Fruit fly (Drosophila melanogaster): ENCODE results near the gene Hsc70-4.

The Hsc70-4 gene

DNA sequence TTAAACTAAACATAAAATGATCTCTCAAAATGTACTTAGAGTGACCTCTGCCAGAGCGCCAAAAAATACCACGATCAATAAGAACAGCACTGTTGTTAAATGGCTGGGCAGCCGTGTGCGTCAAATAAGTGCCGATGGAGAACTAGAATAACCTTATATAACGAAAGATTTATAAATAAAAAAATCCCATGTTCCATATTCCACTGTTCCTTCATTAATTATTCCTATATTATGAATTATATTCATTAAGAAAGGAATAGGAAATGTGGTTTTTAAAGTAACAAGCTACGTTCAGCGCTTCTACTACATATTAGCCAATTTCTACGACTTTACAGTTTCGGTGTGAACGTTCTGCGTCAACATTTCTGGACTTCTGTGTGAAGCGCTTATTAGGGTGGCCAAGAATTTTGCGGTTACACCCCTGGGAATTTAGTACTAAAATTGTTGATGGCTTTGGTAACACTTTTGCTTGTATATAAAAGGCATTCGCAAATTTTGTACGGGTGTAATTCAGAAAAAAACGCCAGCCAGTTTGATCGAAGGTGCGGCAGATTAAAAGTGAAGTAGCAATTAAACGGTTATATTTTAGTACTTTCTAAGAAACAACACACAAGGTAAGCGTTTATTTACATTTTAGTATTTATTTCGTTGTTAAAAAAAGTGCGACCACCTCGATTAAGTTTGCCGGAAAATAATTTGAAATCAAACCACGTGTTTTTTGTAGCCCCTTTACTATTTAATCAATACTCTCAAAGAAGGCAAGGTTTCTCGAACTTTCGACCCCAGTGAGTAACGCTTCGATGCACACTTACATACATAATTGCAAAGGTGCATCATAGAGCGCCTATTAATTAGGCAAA, at the start of gene Hsc70-4, which contains the start of gene tefu:
Hsc70-4 (plus strand) TSS at position 502 of the 860 bp plus-strand sequence.
tefu (minus strand) TSS at position 51 of the 860 bp plus-strand sequence.
- TF ChIP-seq CrebA (GFP tag; optimal IDR thresholded peaks at IDR 0.05; ENCODE audit: borderline replicate concordance) (no peak), foxo (GFP tag; optimal IDR thresholded peaks at IDR 0.05) (peak in 1 of 2 experiments; percentile 9), tai (GFP tag; optimal IDR thresholded peaks at IDR 0.05) (no peak), Jra (GFP tag; optimal IDR thresholded peaks at IDR 0.05) (no peak), Hr83 (GFP tag; optimal IDR thresholded peaks at IDR 0.05; ENCODE audit: poor library complexity, severe bottlenecking) (peak; percentile 5), N (GFP tag; optimal IDR thresholded peaks at IDR 0.05) (peak; percentile 92), fru (GFP tag; optimal IDR thresholded peaks at IDR 0.05) (no peak), dmrt93B (GFP tag; optimal IDR thresholded peaks at IDR 0.05) (peak; percentile 68), jim (GFP tag; optimal IDR thresholded peaks at IDR 0.05) (peak; percentile 24), h (GFP tag; optimal IDR thresholded peaks at IDR 0.05) (peak; percentile 54), HLH106 (tag; optimal IDR thresholded peaks at IDR 0.05) (peak; percentile 79), psq (GFP tag; optimal IDR thresholded peaks at IDR 0.05) (no peak), Hr78 (GFP tag; optimal IDR thresholded peaks at IDR 0.05) (peak; percentile 46), Vsx2 (GFP tag; optimal IDR thresholded peaks at IDR 0.05; ENCODE audit: partially characterized antibody) (peak; percentile 64), usp (GFP tag; optimal IDR thresholded peaks at IDR 0.05) (no peak), OdsH (GFP tag; optimal IDR thresholded peaks at IDR 0.05) (peak; percentile 32), rgr (GFP tag; optimal IDR thresholded peaks at IDR 0.05) (no peak), dl (GFP tag; optimal IDR thresholded peaks at IDR 0.05; ENCODE audit: insufficient read depth in 1 of 2, partially characterized antibody in 2 of 2) (no peak), br (GFP tag; optimal IDR thresholded peaks at IDR 0.05) (no peak), Sp1 (GFP tag; optimal IDR thresholded peaks at IDR 0.05) (peak; percentile 46), GATAd (GFP tag; optimal IDR thresholded peaks at IDR 0.05) (no peak), Dif (GFP tag; optimal IDR thresholded peaks at IDR 0.05; ENCODE audit: partially characterized antibody) (peak; percentile 68), Hnf4 (GFP tag; optimal IDR thresholded peaks at IDR 0.05) (peak; percentile 64), sv (GFP tag; optimal IDR thresholded peaks at IDR 0.05) (peak; percentile 64), CG9705 (GFP tag; optimal IDR thresholded peaks at IDR 0.05) (peak; percentile 54), pan (optimal IDR thresholded peaks at IDR 0.05) (no peak), woc (GFP tag; optimal IDR thresholded peaks at IDR 0.05) (peak; percentile 72), Rel (GFP tag; optimal IDR thresholded peaks at IDR 0.05) (no peak), Rel (tag; optimal IDR thresholded peaks at IDR 0.05) (peak; percentile 4), ey (GFP tag; optimal IDR thresholded peaks at IDR 0.05) (peak; percentile 60), sage (GFP tag; optimal IDR thresholded peaks at IDR 0.05) (no peak)

DNA sequence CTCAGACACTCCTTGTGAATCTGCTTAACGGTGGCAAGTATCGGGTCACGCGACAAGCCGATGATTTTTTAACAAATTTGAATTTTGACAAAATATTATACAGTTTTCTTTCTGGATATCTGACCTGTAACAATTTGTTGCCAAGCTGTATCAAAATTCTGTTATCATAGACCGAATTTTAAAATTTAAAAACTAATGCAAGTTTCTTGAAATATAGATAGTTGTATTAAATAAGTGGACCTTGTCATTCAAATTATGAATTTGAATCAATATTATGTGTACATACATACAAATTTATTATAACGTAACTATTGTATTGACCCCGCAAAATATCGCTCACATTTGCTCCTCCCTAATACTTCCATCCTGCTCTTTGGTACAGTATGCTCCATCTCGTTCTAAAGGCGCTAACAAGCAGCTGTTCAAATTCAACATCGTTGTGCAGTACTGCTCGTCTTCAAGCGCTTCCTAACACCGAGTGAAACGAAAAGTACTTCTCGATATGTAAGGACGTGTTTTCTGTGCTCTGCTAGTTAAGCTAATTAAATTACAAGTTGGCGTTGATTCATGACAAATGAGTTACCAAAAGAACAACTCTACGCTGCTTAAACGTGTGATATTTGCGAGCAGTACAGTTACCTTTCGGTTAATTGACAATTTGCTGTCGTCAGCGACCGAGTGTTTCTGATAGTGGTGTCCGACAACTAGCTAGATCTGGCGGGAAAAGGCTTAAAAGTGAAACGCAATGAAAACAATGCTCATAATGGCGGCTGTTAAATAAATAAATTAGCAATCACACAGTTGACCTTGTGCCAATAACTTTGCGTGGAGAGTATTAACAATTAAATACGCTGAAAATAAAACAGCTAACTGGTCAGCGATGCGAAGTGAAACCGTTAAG, 46.1 kb upstream of the Hsc70-4 start, which contains the start of the genes Kpc1 and CG42542:
Kpc1 (minus strand) TSS at position 77 of the 901 bp plus-strand sequence.
CG42542 (plus strand) TSS at position 465 of the 901 bp plus-strand sequence.
- TF ChIP-seq brk (GFP tag; optimal IDR thresholded peaks at IDR 0.05) (no peak), usp (GFP tag; optimal IDR thresholded peaks at IDR 0.05) (no peak), jim (GFP tag; optimal IDR thresholded peaks at IDR 0.05) (peak; percentile 52), HLH106 (tag; optimal IDR thresholded peaks at IDR 0.05) (peak; percentile 60), Jra (GFP tag; optimal IDR thresholded peaks at IDR 0.05) (peak; percentile 94), N (GFP tag; optimal IDR thresholded peaks at IDR 0.05) (no peak), sv (GFP tag; optimal IDR thresholded peaks at IDR 0.05) (peak; percentile 87), ey (GFP tag; optimal IDR thresholded peaks at IDR 0.05) (peak; percentile 82), Dfd (GFP tag; optimal IDR thresholded peaks at IDR 0.05) (no peak), Hr83 (GFP tag; optimal IDR thresholded peaks at IDR 0.05; ENCODE audit: poor library complexity, severe bottlenecking) (peak; percentile 93), lola (GFP tag; optimal IDR thresholded peaks at IDR 0.05) (no peak), CG32264 (GFP tag; optimal IDR thresholded peaks at IDR 0.05) (peak; percentile 70), Dif (GFP tag; optimal IDR thresholded peaks at IDR 0.05; ENCODE audit: partially characterized antibody) (peak; percentile 19), Abd-B (GFP tag; optimal IDR thresholded peaks at IDR 0.05) (no peak), GATAd (GFP tag; optimal IDR thresholded peaks at IDR 0.05) (peak; percentile 74), psq (GFP tag; optimal IDR thresholded peaks at IDR 0.05) (peak; percentile 69), dmrt93B (GFP tag; optimal IDR thresholded peaks at IDR 0.05) (peak; percentile 52), dsf (GFP tag; optimal IDR thresholded peaks at IDR 0.05; ENCODE audit: borderline replicate concordance) (peak; percentile 72), woc (GFP tag; optimal IDR thresholded peaks at IDR 0.05) (peak; percentile 95), Vsx2 (GFP tag; optimal IDR thresholded peaks at IDR 0.05; ENCODE audit: partially characterized antibody) (peak; percentile 92), fru (GFP tag; optimal IDR thresholded peaks at IDR 0.05) (peak; percentile 77), CG9705 (GFP tag; optimal IDR thresholded peaks at IDR 0.05) (peak; percentile 49), Hr78 (GFP tag; optimal IDR thresholded peaks at IDR 0.05) (no peak), OdsH (GFP tag; optimal IDR thresholded peaks at IDR 0.05) (peak; percentile 72), foxo (GFP tag; optimal IDR thresholded peaks at IDR 0.05) (peak; percentile 34 to 83), rgr (GFP tag; optimal IDR thresholded peaks at IDR 0.05) (peak; percentile 83), dl (GFP tag; optimal IDR thresholded peaks at IDR 0.05; ENCODE audit: insufficient read depth in 1 of 2, partially characterized antibody in 2 of 2) (peak in 1 of 2 experiments; percentile 6), Mio (GFP tag; optimal IDR thresholded peaks at IDR 0.05) (no peak), Hnf4 (GFP tag; optimal IDR thresholded peaks at IDR 0.05) (peak; percentile 92), Myc (optimal IDR thresholded peaks at IDR 0.05) (peak; percentile 89), CrebA (GFP tag; optimal IDR thresholded peaks at IDR 0.05; ENCODE audit: borderline replicate concordance) (peak; percentile 64), tai (GFP tag; optimal IDR thresholded peaks at IDR 0.05) (no peak), Rel (GFP tag; optimal IDR thresholded peaks at IDR 0.05) (no peak), Rel (tag; optimal IDR thresholded peaks at IDR 0.05) (peak; percentile 60), br (GFP tag; optimal IDR thresholded peaks at IDR 0.05) (peak; percentile 74), h (GFP tag; optimal IDR thresholded peaks at IDR 0.05) (peak; percentile 83), sage (GFP tag; optimal IDR thresholded peaks at IDR 0.05) (peak; percentile 56), pan (optimal IDR thresholded peaks at IDR 0.05) (no peak)
